Fruit fly (Drosophila melanogaster) whole organism, embryonic: Measurements from ENCODE around the gene CG17283.

Experiments
- Asciz ChIP-seq: fragments of 200-800 bp; sonication (Bioruptor generic); optimal IDR thresholded peaks from 2 replicates; lab custom pipeline; 2017; ENCODE audit warnings: missing biosample characterization, mild to moderate bottlenecking, missing genetic modification characterization, missing genetic modification reagents
- B-H2 ChIP-seq: fragments of 200-800 bp; sonication (Bioruptor generic); optimal IDR thresholded peaks from 2 replicates; lab custom pipeline; 2018; ENCODE audit warnings: missing biosample characterization, mild to moderate bottlenecking, missing genetic modification characterization
- CG10321 ChIP-seq: fragments of 200-800 bp; sonication (Bioruptor generic); IDR thresholded peaks from 2 replicates; pipeline ENCODE4 v1.3.6; 2022; ENCODE audit warnings: missing biosample characterization, missing genetic modification characterization
- CG13424 ChIP-seq: fragments of 200-800 bp; sonication (Bioruptor generic); optimal IDR thresholded peaks from 2 replicates; lab custom pipeline; 2019; ENCODE audit warnings: missing biosample characterization, mild to moderate bottlenecking, missing genetic modification characterization, moderate library complexity
- CG14014 ChIP-seq: fragments of 200-800 bp; sonication (Bioruptor generic); IDR thresholded peaks from 2 replicates; pipeline ENCODE4 v1.3.6; 2022; ENCODE audit warnings: missing biosample characterization, missing genetic modification characterization
- CG15011 ChIP-seq: fragments of 200-800 bp; sonication (Bioruptor generic); optimal IDR thresholded peaks from 3 replicates; lab custom pipeline; 2018; ENCODE audit warnings: missing biosample characterization, mild to moderate bottlenecking, missing genetic modification characterization
- CG17359 ChIP-seq: fragments of 200-800 bp; sonication (Bioruptor generic); optimal IDR thresholded peaks from 3 replicates; lab custom pipeline; 2018; ENCODE audit warnings: missing biosample characterization, mild to moderate bottlenecking, missing genetic modification characterization, moderate library complexity
- CG18599 ChIP-seq: fragments of 200-800 bp; sonication (Bioruptor generic); optimal IDR thresholded peaks from 3 replicates; lab custom pipeline; 2017; ENCODE audit warnings: missing biosample characterization, missing genetic modification characterization, mild to moderate bottlenecking, moderate library complexity, missing genetic modification reagents
- CG31224 ChIP-seq: fragments of 200-800 bp; sonication (Bioruptor generic); IDR thresholded peaks from 2 replicates; pipeline ENCODE4 v1.3.6; 2022; ENCODE audit warnings: missing biosample characterization, missing genetic modification characterization
- CG6689 ChIP-seq: fragments of 200-800 bp; sonication (Bioruptor generic); IDR thresholded peaks from 2 replicates; pipeline ENCODE4 v1.3.6; 2022; ENCODE audit warnings: missing biosample characterization, missing genetic modification characterization
- CG7271 ChIP-seq: fragments of 200-800 bp; sonication (Bioruptor generic); optimal IDR thresholded peaks from 2 replicates; lab custom pipeline; 2018; ENCODE audit warnings: missing biosample characterization, mild to moderate bottlenecking, missing genetic modification characterization, moderate library complexity
- CG7357 ChIP-seq: fragments of 200-800 bp; sonication (Bioruptor generic); IDR thresholded peaks from 3 replicates; pipeline ENCODE4 v1.3.6; 2022; ENCODE audit warnings: missing biosample characterization, missing genetic modification characterization
- CG7928 ChIP-seq: fragments of 200-800 bp; sonication (Bioruptor generic); optimal IDR thresholded peaks from 2 replicates; lab custom pipeline; 2017; ENCODE audit warnings: missing biosample characterization, mild to moderate bottlenecking, missing genetic modification characterization
- CG8765 ChIP-seq: fragments of 200-800 bp; sonication (Bioruptor generic); IDR thresholded peaks from 2 replicates; pipeline ENCODE4 v1.3.6; 2022; ENCODE audit warnings: missing biosample characterization, missing genetic modification characterization
- CG9932 ChIP-seq: fragments of 200-800 bp; sonication (Bioruptor generic); IDR thresholded peaks from 2 replicates; pipeline ENCODE4 v1.3.6; 2022; ENCODE audit warnings: missing biosample characterization, missing genetic modification characterization
- Chrac-16 ChIP-seq: fragments of 200-800 bp; sonication (Bioruptor generic); optimal IDR thresholded peaks from 3 replicates; lab custom pipeline; 2016; ENCODE audit warnings: missing biosample characterization, missing genetic modification characterization
- Drgx ChIP-seq: fragments of 200-800 bp; sonication (Bioruptor generic); IDR thresholded peaks from 2 replicates; pipeline ENCODE4 v1.3.6; 2022; ENCODE audit warnings: missing biosample characterization, missing genetic modification characterization
- Hey ChIP-seq: fragments of 200-800 bp; sonication (Bioruptor generic); optimal IDR thresholded peaks from 3 replicates; lab custom pipeline; 2018; ENCODE audit warnings: missing biosample characterization, mild to moderate bottlenecking, missing genetic modification characterization
- Meics ChIP-seq: fragments of 200-800 bp; sonication (Bioruptor generic); optimal IDR thresholded peaks from 2 replicates; lab custom pipeline; 2017; ENCODE audit warnings: missing biosample characterization, mild to moderate bottlenecking, missing genetic modification characterization
- Mes4 ChIP-seq: fragments of 200-800 bp; sonication (Bioruptor generic); optimal IDR thresholded peaks from 2 replicates; lab custom pipeline; 2016; ENCODE audit warnings: missing biosample characterization, missing genetic modification characterization
- NC2α ChIP-seq: fragments of 200-800 bp; sonication (Bioruptor generic); optimal IDR thresholded peaks from 2 replicates; lab custom pipeline; 2016; ENCODE audit warnings: missing biosample characterization, missing genetic modification characterization
- NfI ChIP-seq: fragments of 200-800 bp; sonication (Bioruptor generic); optimal IDR thresholded peaks from 3 replicates; lab custom pipeline; 2018; ENCODE audit warnings: missing biosample characterization, mild to moderate bottlenecking, missing genetic modification characterization, moderate library complexity
- Poxn ChIP-seq: fragments of 200-800 bp; sonication (Bioruptor generic); IDR thresholded peaks from 2 replicates; pipeline ENCODE4 v1.3.6; 2022; ENCODE audit warnings: missing biosample characterization, missing genetic modification characterization
- Xrp1 ChIP-seq: fragments of 200-800 bp; sonication (Bioruptor generic); IDR thresholded peaks from 2 replicates; pipeline ENCODE4 v1.3.6; 2022; ENCODE audit warnings: missing biosample characterization, missing genetic modification characterization
- bowl ChIP-seq: fragments of 200-800 bp; sonication (Bioruptor generic); IDR thresholded peaks from 2 replicates; pipeline ENCODE4 v1.3.6; 2022; ENCODE audit warnings: missing biosample characterization, missing genetic modification characterization
- cad ChIP-seq: fragments of >200 bp; optimal IDR thresholded peaks from 2 replicates; lab custom pipeline; 2017; ENCODE audit warnings: missing biosample characterization, missing genetic modification characterization
- cas ChIP-seq: fragments of 200-800 bp; sonication (Bioruptor generic); IDR thresholded peaks from 2 replicates; pipeline ENCODE4 v1.3.6; 2022; ENCODE audit warnings: missing biosample characterization, missing genetic modification characterization
- cato ChIP-seq: fragments of 200-800 bp; sonication (Bioruptor generic); optimal IDR thresholded peaks from 2 replicates; lab custom pipeline; 2016; ENCODE audit warnings: missing biosample characterization, missing genetic modification characterization, borderline replicate concordance
- chinmo ChIP-seq: fragments of 200-800 bp; sonication (Bioruptor generic); IDR thresholded peaks from 4 replicates; pipeline ENCODE4 v1.3.6; 2022; ENCODE audit warnings: missing biosample characterization, missing genetic modification characterization; ENCODE audit not compliant: partially characterized antibody
- croc ChIP-seq: fragments of 200-800 bp; sonication (Bioruptor generic); conservative IDR thresholded peaks from 3 replicates; pipeline ENCODE4 v1.3.6; 2022; ENCODE audit warnings: missing biosample characterization, missing genetic modification characterization
- dan ChIP-seq: fragments of 200-800 bp; sonication (Bioruptor generic); IDR thresholded peaks from 2 replicates; pipeline ENCODE4 v1.3.6; 2022; ENCODE audit warnings: missing biosample characterization, missing genetic modification characterization
- esg ChIP-seq: fragments of 200-800 bp; sonication (Bioruptor generic); conservative IDR thresholded peaks from 2 replicates; pipeline ENCODE4 v1.3.6; 2022; ENCODE audit warnings: missing biosample characterization, missing genetic modification characterization
- exex ChIP-seq: fragments of 200-800 bp; sonication (Bioruptor generic); optimal IDR thresholded peaks from 4 replicates; lab custom pipeline; 2018; ENCODE audit warnings: missing biosample characterization, mild to moderate bottlenecking, missing genetic modification characterization, moderate library complexity
- fd64A ChIP-seq: fragments of 200-800 bp; sonication (Bioruptor generic); optimal IDR thresholded peaks from 3 replicates; lab custom pipeline; 2018; ENCODE audit warnings: missing biosample characterization, mild to moderate bottlenecking, missing genetic modification characterization
- fru ChIP-seq: fragments of >200 bp; optimal IDR thresholded peaks from 2 replicates; lab custom pipeline; 2017
- ftz-f1 ChIP-seq: fragments of 200-800 bp; sonication (Bioruptor generic); optimal IDR thresholded peaks from 2 replicates; lab custom pipeline; 2016; ENCODE audit warnings: missing biosample characterization, missing genetic modification characterization
- gem ChIP-seq: fragments of 200-800 bp; sonication (Bioruptor generic); optimal IDR thresholded peaks from 2 replicates; lab custom pipeline; 2019; ENCODE audit warnings: missing biosample characterization, mild to moderate bottlenecking, missing genetic modification characterization, moderate library complexity
- jing ChIP-seq: fragments of 200-800 bp; sonication (Bioruptor generic); optimal IDR thresholded peaks from 2 replicates; lab custom pipeline; 2018; ENCODE audit warnings: missing biosample characterization, mild to moderate bottlenecking, missing genetic modification characterization
- luna ChIP-seq: fragments of 200-800 bp; sonication (Bioruptor generic); optimal IDR thresholded peaks from 2 replicates; lab custom pipeline; 2016; ENCODE audit warnings: missing biosample characterization, missing genetic modification characterization
- nmo ChIP-seq: fragments of 200-800 bp; sonication (Bioruptor generic); optimal IDR thresholded peaks from 2 replicates; lab custom pipeline; 2018; ENCODE audit warnings: missing biosample characterization, mild to moderate bottlenecking, missing genetic modification characterization, moderate library complexity
- odd ChIP-seq: fragments of 200-800 bp; sonication (Bioruptor generic); optimal IDR thresholded peaks from 2 replicates; lab custom pipeline; 2017; ENCODE audit warnings: missing biosample characterization, mild to moderate bottlenecking, missing genetic modification characterization
- pan ChIP-seq, 4 experiments: fragments of >200 bp in 3 of 4; fragments of 200-800 bp in 1 of 4; sonication (Bioruptor generic) in 1 of 4; optimal IDR thresholded peaks in 3 of 4; IDR thresholded peaks in 1 of 4; 2 replicates each; pipeline versions ENCODE4 v1.3.6 to Lab custom; 2017 to 2022; ENCODE audit warnings: missing biosample characterization in 2 of 4, missing genetic modification characterization in 2 of 4, mixed read lengths in 1 of 4
- prd ChIP-seq, 3 experiments: fragments of >200 bp in 2 of 3; fragments of 200-800 bp in 1 of 3; sonication (Bioruptor generic) in 1 of 3; optimal IDR thresholded peaks in 2 of 3; IDR thresholded peaks in 1 of 3; 2 replicates in 2 of 3; 3 replicates in 1 of 3; pipeline versions ENCODE4 v1.3.6 to Lab custom; 2017 to 2022; ENCODE audit warnings: missing biosample characterization in 1 of 3, missing genetic modification characterization in 1 of 3
- row ChIP-seq: fragments of 200-800 bp; sonication (Bioruptor generic); IDR thresholded peaks from 3 replicates; pipeline ENCODE4 v1.3.6; 2022; ENCODE audit warnings: missing biosample characterization, missing genetic modification characterization
- sna ChIP-seq: fragments of 200-800 bp; sonication (Bioruptor generic); IDR thresholded peaks from 2 replicates; pipeline ENCODE4 v1.3.6; 2022; ENCODE audit warnings: missing biosample characterization, missing genetic modification characterization; ENCODE audit not compliant: partially characterized antibody
- tap ChIP-seq: fragments of 200-800 bp; optimal IDR thresholded peaks from 3 replicates; lab custom pipeline; 2019; ENCODE audit warnings: missing biosample characterization, mild to moderate bottlenecking, missing genetic modification characterization, moderate library complexity
- tna ChIP-seq: fragments of 200-800 bp; sonication (Bioruptor generic); IDR thresholded peaks from 2 replicates; pipeline ENCODE4 v1.3.6; 2022; ENCODE audit warnings: missing biosample characterization, missing genetic modification characterization; ENCODE audit not compliant: partially characterized antibody
- wek ChIP-seq: fragments of 200-800 bp; sonication (Bioruptor generic); optimal IDR thresholded peaks from 3 replicates; lab custom pipeline; 2018; ENCODE audit warnings: missing biosample characterization, mild to moderate bottlenecking, missing genetic modification characterization, moderate library complexity

The CG17283 gene

DNA sequence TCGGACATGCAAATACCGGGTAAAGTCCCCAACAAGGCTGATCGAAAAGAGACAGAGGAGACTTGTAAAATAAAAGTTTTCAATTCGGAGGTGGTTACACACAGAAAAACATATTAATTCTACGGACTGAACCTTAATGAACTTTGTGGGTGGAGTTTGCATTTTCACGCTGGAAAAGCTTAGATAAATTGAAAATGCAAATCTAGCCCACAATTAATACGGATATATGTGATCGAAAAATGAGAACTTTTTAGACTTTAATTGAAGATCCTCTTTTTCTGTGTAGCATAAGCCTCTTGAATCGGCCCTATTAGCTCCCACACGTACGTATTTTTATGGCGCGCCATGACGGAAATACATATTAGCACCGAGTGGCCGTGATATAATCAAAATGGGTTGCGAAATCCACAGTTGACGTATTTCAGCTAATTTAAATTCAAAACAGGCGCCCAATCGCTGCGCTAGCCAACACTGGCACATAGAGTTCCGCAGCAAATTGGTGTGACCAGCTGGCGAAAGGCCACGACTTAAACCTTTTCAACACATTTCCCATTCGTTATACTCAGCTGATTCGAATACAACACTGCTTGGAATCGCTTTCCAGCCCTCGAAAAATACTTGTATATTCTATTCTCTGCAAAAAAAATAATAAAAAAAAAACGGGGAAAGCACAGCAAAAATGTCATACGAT lies 22.2 kb upstream of the CG17283 start (continued):
- peak; percentile 56; the same call in 1 of the 2 replicates for TF ChIP-seq CG6689
- peak; percentile 73 for TF ChIP-seq CG9932 (GFP tag; lab: Robert Waterston, UW)
- peak; percentile 23 for TF ChIP-seq jing (GFP tag; lab: Kevin White, UChicago)
- TF ChIP-seq CG7928 (GFP tag; lab: Kevin White, UChicago) = peak; percentile 96
- TF ChIP-seq NC2α (GFP tag; lab: Kevin White, UChicago) = no peak
- peak; percentile 64 for TF ChIP-seq Xrp1 (GFP tag; lab: Robert Waterston, UW)
- no peak for TF ChIP-seq cas (GFP tag; lab: Robert Waterston, UW)
- peak; percentile 48; the same call in 1 of the 2 replicates for TF ChIP-seq esg
- no peak; the same call in 3 of the 4 replicates for TF ChIP-seq chinmo (GFP tag; lab: Robert Waterston, UW)
- peak; percentile 68 for TF ChIP-seq Meics
- peak; percentile 66 for TF ChIP-seq luna
- TF ChIP-seq ftz-f1 (GFP tag; lab: Kevin White, UChicago) = peak; percentile 81
- TF ChIP-seq bowl (GFP tag; lab: Robert Waterston, UW) = no peak
- TF ChIP-seq CG17359 (tag; lab: Kevin White, UChicago) = peak; percentile 53
- peak; percentile 61 for TF ChIP-seq CG13424
- TF ChIP-seq CG7357 (GFP tag; lab: Robert Waterston, UW) = no peak
- TF ChIP-seq croc (GFP tag; lab: Robert Waterston, UW) = no peak
- TF ChIP-seq fd64A = no peak
- peak; percentile 13 for TF ChIP-seq cato (GFP tag; lab: Kevin White, UChicago)
- peak; percentile 52 for TF ChIP-seq CG15011 (GFP tag; lab: Kevin White, UChicago)
- peak; percentile 65 for TF ChIP-seq Mes4 (GFP tag; lab: Kevin White, UChicago)
- TF ChIP-seq Drgx (GFP tag; lab: Robert Waterston, UW) = peak; percentile 45; the same call in 1 of the 2 replicates
- TF ChIP-seq exex (tag; lab: Kevin White, UChicago) = no peak
- peak; percentile 61 for TF ChIP-seq NfI
- no peak for TF ChIP-seq cad (GFP tag; lab: Kevin White, UChicago)
- TF ChIP-seq CG10321 (GFP tag; lab: Robert Waterston, UW) = 0 out of 2 replicates have a peak, but pooled peaks have one; percentile 7
- 0 out of 2 replicates have a peak, but pooled peaks have one; percentile 53 for TF ChIP-seq sna (GFP tag; lab: Robert Waterston, UW)
- no peak; the same call in 1 of the 2 replicates for TF ChIP-seq tna (GFP tag; lab: Robert Waterston, UW)
- peak; percentile 56 for TF ChIP-seq odd (GFP tag; lab: Kevin White, UChicago)
- no peak for TF ChIP-seq pan (optimal IDR thresholded peaks at IDR 0.05; lab: Kevin White, UChicago)
- TF ChIP-seq pan (GFP tag; optimal IDR thresholded peaks at IDR 0.05 in 1 of 2, IDR thresholded peaks at IDR 0.05 in 1 of 2) = peak in 1 of 2 experiments; percentile 44
- TF ChIP-seq Hey = no peak
- peak; percentile 90 for TF ChIP-seq B-H2 (GFP tag; lab: Kevin White, UChicago)
- no peak for TF ChIP-seq dan (GFP tag; lab: Robert Waterston, UW)
- peak; percentile 66 for TF ChIP-seq CG14014 (GFP tag; lab: Robert Waterston, UW)
- TF ChIP-seq row (GFP tag; lab: Robert Waterston, UW) = peak; percentile 74
- 0 out of 2 replicates have a peak, but pooled peaks have one; percentile 38 for TF ChIP-seq Poxn (GFP tag; lab: Robert Waterston, UW)
- 0 out of 2 replicates have a peak, but pooled peaks have one; percentile 9 for TF ChIP-seq CG8765
- TF ChIP-seq Asciz (GFP tag; lab: Kevin White, UChicago) = peak; percentile 3
- TF ChIP-seq fru (lab: Kevin White, UChicago) = no peak
- TF ChIP-seq Chrac-16 (GFP tag; lab: Kevin White, UChicago) = peak; percentile 73
- TF ChIP-seq gem (tag; lab: Kevin White, UChicago) = peak; percentile 68
- no peak for TF ChIP-seq CG7271 (tag; lab: Kevin White, UChicago)
- TF ChIP-seq prd (optimal IDR thresholded peaks at IDR 0.05; lab: Kevin White, UChicago) = no peak
- TF ChIP-seq prd (GFP tag; IDR thresholded peaks at IDR 0.05; lab: Robert Waterston, UW) = 0 out of 3 replicates have a peak, but pooled peaks have one; percentile 51
- TF ChIP-seq nmo (GFP tag; lab: Kevin White, UChicago) = peak; percentile 35
- no peak for TF ChIP-seq tap (tag; lab: Kevin White, UChicago)
- TF ChIP-seq CG18599 = peak; percentile 67
- no peak for TF ChIP-seq CG31224 (GFP tag; lab: Robert Waterston, UW)
- peak; percentile 46 for TF ChIP-seq wek (GFP tag; lab: Kevin White, UChicago)
